Fruit fly (Drosophila melanogaster): ENCODE measurements around the gene Antp.

Antp gene

DNA sequence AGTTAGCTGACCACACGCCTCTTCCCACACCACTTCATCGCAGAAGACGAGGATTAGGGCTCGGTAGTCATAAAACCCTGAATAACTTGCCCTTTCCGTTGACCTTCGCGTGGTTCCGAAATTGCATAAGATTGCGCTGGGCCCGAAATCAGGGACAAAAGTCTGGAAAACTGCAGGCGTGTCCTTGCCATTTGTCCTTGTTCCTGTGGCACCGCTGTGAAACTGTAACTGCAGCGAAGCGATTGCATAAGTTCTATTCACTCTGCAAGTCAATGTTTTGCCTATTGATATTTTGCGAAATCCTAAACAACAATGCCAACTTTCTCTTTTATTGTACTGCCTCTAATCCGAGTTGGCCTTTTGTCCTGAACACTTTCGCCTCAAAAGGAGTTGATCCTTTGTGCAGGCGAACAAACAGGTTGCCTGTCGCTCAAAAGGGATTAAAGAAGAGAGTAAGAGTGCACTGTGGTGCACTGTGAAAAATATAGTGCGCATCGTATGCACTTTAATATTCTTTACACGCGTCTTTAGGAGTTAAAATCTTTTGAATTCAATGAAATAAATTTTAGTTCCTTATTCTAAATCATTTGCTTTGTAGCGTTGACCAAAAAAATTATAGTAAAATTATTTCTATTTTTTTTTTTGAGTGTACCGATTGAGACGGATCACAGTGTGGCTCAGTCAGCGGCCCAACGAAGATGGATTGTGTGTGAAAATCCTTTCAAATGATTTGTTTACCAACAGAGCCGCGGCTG, 49.9 kb downstream of the Antp start:
- TF ChIP-seq ttk (optimal IDR thresholded peaks at IDR 0.05) (no peak), psq (optimal IDR thresholded peaks at IDR 0.05) (no peak), h (optimal IDR thresholded peaks at IDR 0.05) (no peak), Myc (optimal IDR thresholded peaks at IDR 0.05) (no peak), Sin3A (optimal IDR thresholded peaks at IDR 0.05) (no peak), insv (optimal IDR thresholded peaks at IDR 0.05) (no peak)

dm6 chr3R:6945016-6945415, 54.0 kb downstream of the Antp start:
- no peak for TF ChIP-seq ttk (optimal IDR thresholded peaks at IDR 0.05)
- TF ChIP-seq Sin3A (optimal IDR thresholded peaks at IDR 0.05): no peak
- TF ChIP-seq insv (optimal IDR thresholded peaks at IDR 0.05): no peak
- no peak for TF ChIP-seq psq (optimal IDR thresholded peaks at IDR 0.05)
- no peak for TF ChIP-seq Myc (optimal IDR thresholded peaks at IDR 0.05)
- TF ChIP-seq h (optimal IDR thresholded peaks at IDR 0.05): no peak

DNA sequence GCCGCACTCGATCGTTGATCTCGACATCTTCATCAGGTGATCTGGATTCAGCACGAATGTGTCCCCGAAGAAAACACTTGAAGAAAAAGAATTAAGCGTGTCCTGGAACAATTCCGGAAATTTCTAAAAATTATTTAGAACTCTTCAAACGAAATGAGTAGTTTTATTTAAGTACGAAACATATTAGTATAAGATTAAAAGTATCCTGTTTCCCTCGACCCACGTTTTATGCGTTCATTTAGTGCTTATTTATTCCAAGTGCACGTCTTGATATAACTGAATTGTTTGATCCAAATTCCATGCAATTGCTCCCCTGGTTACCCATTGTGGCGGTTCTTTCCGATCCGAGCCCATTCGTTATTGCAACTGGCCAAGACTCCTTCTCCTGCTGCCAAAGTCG, 59.4 kb downstream of the Antp start:
- TF ChIP-seq psq (optimal IDR thresholded peaks at IDR 0.05) (no peak), ttk (optimal IDR thresholded peaks at IDR 0.05) (no peak), Myc (optimal IDR thresholded peaks at IDR 0.05) (no peak), h (optimal IDR thresholded peaks at IDR 0.05) (no peak), Sin3A (optimal IDR thresholded peaks at IDR 0.05) (no peak), insv (optimal IDR thresholded peaks at IDR 0.05) (no peak)

dm6 chr3R:6937731-6938130, 61.3 kb downstream of the Antp start:
- TF ChIP-seq ttk (optimal IDR thresholded peaks at IDR 0.05): no peak
- TF ChIP-seq Sin3A (optimal IDR thresholded peaks at IDR 0.05): no peak
- TF ChIP-seq h (optimal IDR thresholded peaks at IDR 0.05): no peak
- TF ChIP-seq insv (optimal IDR thresholded peaks at IDR 0.05): no peak

DNA sequence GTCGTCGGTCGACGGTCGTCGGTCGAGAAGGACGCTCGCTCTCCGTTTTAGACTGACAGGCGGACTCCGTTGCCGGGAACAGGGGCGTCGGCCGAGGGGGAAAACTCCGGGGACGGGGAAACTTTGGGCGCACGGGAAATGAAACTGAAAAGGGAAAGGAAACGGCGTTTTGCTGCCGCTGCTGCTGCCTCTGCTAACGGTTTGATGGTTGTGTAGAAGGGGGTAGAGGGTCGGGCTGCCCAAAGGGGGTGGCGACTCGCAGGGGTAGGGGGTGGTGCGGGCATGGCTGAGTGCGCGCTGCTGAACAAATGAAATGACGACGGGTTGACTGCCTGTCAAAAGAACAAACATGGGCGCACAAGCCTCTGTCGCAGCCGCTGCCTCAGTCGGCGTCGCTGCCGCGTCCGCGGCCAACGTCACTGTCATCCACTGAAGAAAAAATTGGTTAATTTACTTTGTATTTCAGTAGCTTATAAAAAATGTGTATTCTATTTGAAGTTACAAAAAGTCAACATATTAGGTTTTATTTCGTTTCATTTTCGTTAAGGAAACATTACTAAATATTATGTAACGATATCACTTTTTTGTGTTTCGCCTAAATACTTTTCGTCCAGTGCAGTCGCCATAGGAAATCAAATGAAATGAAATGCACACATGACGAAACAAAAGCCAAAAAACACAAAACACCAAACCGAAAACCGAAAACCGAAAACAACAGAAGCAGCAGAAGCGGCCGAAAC, 63.0 kb downstream of the Antp start:
- no peak for TF ChIP-seq insv (optimal IDR thresholded peaks at IDR 0.05)
- no peak for TF ChIP-seq Sin3A (optimal IDR thresholded peaks at IDR 0.05)
- TF ChIP-seq h (optimal IDR thresholded peaks at IDR 0.05): no peak
- TF ChIP-seq ttk (optimal IDR thresholded peaks at IDR 0.05): no peak
- TF ChIP-seq psq (optimal IDR thresholded peaks at IDR 0.05): no peak
- TF ChIP-seq Myc (optimal IDR thresholded peaks at IDR 0.05): no peak

DNA sequence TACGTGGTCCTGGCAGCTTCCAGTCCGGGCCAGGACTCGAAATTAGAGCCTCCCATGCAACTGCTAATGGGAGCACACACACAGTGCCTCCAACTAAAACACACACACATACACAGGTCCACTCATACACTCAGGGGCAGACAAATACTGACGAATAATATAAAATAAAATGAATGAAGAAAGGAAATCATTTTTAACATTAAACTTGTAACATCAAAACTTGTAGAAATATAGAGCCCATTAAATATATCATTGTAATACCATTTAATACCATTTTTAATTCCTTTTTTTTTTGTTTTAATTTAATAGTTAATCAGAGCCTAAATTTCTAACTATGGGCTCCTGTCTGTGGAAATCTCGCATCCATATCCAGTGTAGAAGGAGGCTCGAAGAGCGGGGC, 63.8 kb downstream of the Antp start:
- TF ChIP-seq Sin3A (optimal IDR thresholded peaks at IDR 0.05): no peak
- no peak for TF ChIP-seq insv (optimal IDR thresholded peaks at IDR 0.05)
- TF ChIP-seq psq (optimal IDR thresholded peaks at IDR 0.05): no peak
- TF ChIP-seq Myc (optimal IDR thresholded peaks at IDR 0.05): no peak
- no peak for TF ChIP-seq ttk (optimal IDR thresholded peaks at IDR 0.05)
- TF ChIP-seq h (optimal IDR thresholded peaks at IDR 0.05): no peak

- no peak for TF ChIP-seq h (optimal IDR thresholded peaks at IDR 0.05)
- no peak for TF ChIP-seq ttk (optimal IDR thresholded peaks at IDR 0.05)
- TF ChIP-seq Myc (optimal IDR thresholded peaks at IDR 0.05): no peak
These were observed 66.2 kb downstream of the Antp start for dm6 chr3R:6932780-6933347.

dm6 chr3R:6932040-6932439, 67.0 kb downstream of the Antp start:
- TF ChIP-seq h (optimal IDR thresholded peaks at IDR 0.05) (no peak), insv (optimal IDR thresholded peaks at IDR 0.05) (no peak), ttk (optimal IDR thresholded peaks at IDR 0.05) (no peak), psq (optimal IDR thresholded peaks at IDR 0.05) (no peak), Myc (optimal IDR thresholded peaks at IDR 0.05) (no peak), Sin3A (optimal IDR thresholded peaks at IDR 0.05) (no peak)

dm6 chr3R:6930447-6930846, 68.6 kb downstream of the Antp start:
- TF ChIP-seq Sin3A (optimal IDR thresholded peaks at IDR 0.05) (no peak), insv (optimal IDR thresholded peaks at IDR 0.05) (no peak), Myc (optimal IDR thresholded peaks at IDR 0.05) (no peak), h (optimal IDR thresholded peaks at IDR 0.05) (no peak), ttk (optimal IDR thresholded peaks at IDR 0.05) (no peak), psq (optimal IDR thresholded peaks at IDR 0.05) (no peak)

dm6 chr3R:6929151-6929550, 69.9 kb downstream of the Antp start:
- TF ChIP-seq h (optimal IDR thresholded peaks at IDR 0.05) (no peak), insv (optimal IDR thresholded peaks at IDR 0.05) (no peak), Myc (optimal IDR thresholded peaks at IDR 0.05) (no peak), Sin3A (optimal IDR thresholded peaks at IDR 0.05) (no peak)

dm6 chr3R:6924235-6924634, 74.8 kb downstream of the Antp start:
- TF ChIP-seq insv (optimal IDR thresholded peaks at IDR 0.05) (no peak), ttk (optimal IDR thresholded peaks at IDR 0.05) (no peak), Sin3A (optimal IDR thresholded peaks at IDR 0.05) (no peak), psq (optimal IDR thresholded peaks at IDR 0.05) (no peak), Myc (optimal IDR thresholded peaks at IDR 0.05) (no peak), h (optimal IDR thresholded peaks at IDR 0.05) (no peak)

- no peak for TF ChIP-seq Myc (optimal IDR thresholded peaks at IDR 0.05)
- TF ChIP-seq ttk (optimal IDR thresholded peaks at IDR 0.05): no peak
- no peak for TF ChIP-seq psq (optimal IDR thresholded peaks at IDR 0.05)
- no peak for TF ChIP-seq Sin3A (optimal IDR thresholded peaks at IDR 0.05)
- no peak for TF ChIP-seq insv (optimal IDR thresholded peaks at IDR 0.05)
- no peak for TF ChIP-seq h (optimal IDR thresholded peaks at IDR 0.05)
These were observed 75.8 kb downstream of the Antp start for dm6 chr3R:6923189-6923588.

Data from Kc167 (cell line).